Worm (Caenorhabditis elegans) whole organism, L1 larva: Measurements from ENCODE around the gene bus-4.

ENCODE experiments used
- C16A3.4 ChIP-seq: fragments of 150-350 bp; optimal IDR thresholded peaks from 2 replicates; lab custom pipeline; 2014; ENCODE audit warnings: missing biosample characterization, missing genetic modification characterization
- C34B4.2 ChIP-seq: sonication (generic microtip); optimal IDR thresholded peaks from 2 replicates; lab custom pipeline; 2017; ENCODE audit warnings: mild to moderate bottlenecking, missing genetic modification characterization, missing compliant biosample characterization
- Y116A8C.19 ChIP-seq: sonication (generic microtip); optimal IDR thresholded peaks from 2 replicates; lab custom pipeline; 2016; ENCODE audit warnings: missing compliant biosample characterization, missing genetic modification characterization, borderline replicate concordance
- aha-1 ChIP-seq: fragments of 150-350 bp; optimal IDR thresholded peaks from 2 replicates; lab custom pipeline; 2014; ENCODE audit warnings: missing biosample characterization, missing genetic modification characterization
- aly-2 ChIP-seq: fragments of 150-350 bp; optimal IDR thresholded peaks from 2 replicates; lab custom pipeline; 2014; ENCODE audit warnings: missing biosample characterization, missing genetic modification characterization
- ceh-63 ChIP-seq: fragments of 200-800 bp; sonication (Bioruptor generic); optimal IDR thresholded peaks from 2 replicates; lab custom pipeline; 2018; ENCODE audit warnings: mild to moderate bottlenecking, missing genetic modification characterization, missing compliant biosample characterization
- ceh-8 ChIP-seq: fragments of 200-800 bp; sonication (Bioruptor generic); optimal IDR thresholded peaks from 2 replicates; lab custom pipeline; 2018; ENCODE audit warnings: mild to moderate bottlenecking, missing genetic modification characterization, moderate library complexity, missing compliant biosample characterization
- ceh-82 ChIP-seq, 3 experiments: fragments of 150-350 bp in 1 of 3; sonication (generic microtip) in 2 of 3; optimal IDR thresholded peaks; 2 replicates each; lab custom pipeline; 2014 to 2017; ENCODE audit warnings: missing biosample characterization in 3 of 3, missing genetic modification characterization in 3 of 3
- ceh-88 ChIP-seq: fragments of 200-800 bp; sonication (Bioruptor generic); IDR thresholded peaks from 2 replicates; pipeline ENCODE4 v1.3.6; 2022; ENCODE audit warnings: missing genetic modification characterization, missing compliant biosample characterization
- ceh-90 ChIP-seq: sonication (generic microtip); optimal IDR thresholded peaks from 2 replicates; lab custom pipeline; 2016; ENCODE audit warnings: missing genetic modification characterization, missing compliant biosample characterization
- efl-1 ChIP-seq, 4 experiments: fragments of 150-350 bp; optimal IDR thresholded peaks in 3 of 4; peaks in 1 of 4; 1 replicate in 1 of 4; 2 replicates in 3 of 4; lab custom pipeline; 2014; ENCODE audit warnings: missing biosample characterization in 2 of 4, missing genetic modification characterization in 2 of 4, missing genetic modification reagents in 2 of 4
- egl-13 ChIP-seq: sonication (generic microtip); optimal IDR thresholded peaks from 2 replicates; lab custom pipeline; 2016; ENCODE audit warnings: missing genotype, missing genetic modification reagents, missing genetic modification characterization, missing compliant biosample characterization
- egl-27 ChIP-seq, 2 experiments: fragments of 150-350 bp in 1 of 2; sonication (generic microtip); optimal IDR thresholded peaks; 3 replicates each; lab custom pipeline; 2017 to 2018; ENCODE audit warnings: missing biosample characterization in 2 of 2, missing genetic modification characterization in 2 of 2, missing genetic modification reagents in 2 of 2
- ets-5 ChIP-seq: fragments of 200-800 bp; sonication (Bioruptor generic); IDR thresholded peaks from 2 replicates; pipeline ENCODE4 v1.3.6; 2022; ENCODE audit warnings: missing genetic modification characterization, missing compliant biosample characterization
- fos-1 ChIP-seq: fragments of 150-350 bp; optimal IDR thresholded peaks from 2 replicates; lab custom pipeline; 2014; ENCODE audit warnings: missing biosample characterization, missing genetic modification characterization
- hlh-4 ChIP-seq: sonication (generic microtip); optimal IDR thresholded peaks from 2 replicates; lab custom pipeline; 2016; ENCODE audit warnings: mild to moderate bottlenecking, missing genetic modification characterization, missing compliant biosample characterization
- hpl-2 ChIP-seq: fragments of 150-350 bp; optimal IDR thresholded peaks from 2 replicates; lab custom pipeline; 2014; ENCODE audit warnings: missing biosample characterization, missing genetic modification reagents, missing genetic modification characterization
- jun-1 ChIP-seq: fragments of 150-350 bp; optimal IDR thresholded peaks from 2 replicates; lab custom pipeline; 2014; ENCODE audit warnings: missing biosample characterization, missing genetic modification reagents, missing genetic modification characterization
- lin-14 ChIP-seq: fragments of 200-800 bp; sonication (Bioruptor generic); optimal IDR thresholded peaks from 2 replicates; lab custom pipeline; 2018; ENCODE audit warnings: mild to moderate bottlenecking, missing genetic modification characterization, moderate library complexity, missing compliant biosample characterization
- lin-35 ChIP-seq, 2 experiments: fragments of 150-350 bp; optimal IDR thresholded peaks; 2 replicates each; lab custom pipeline; 2014; ENCODE audit warnings: missing biosample characterization in 2 of 2, missing genetic modification characterization in 2 of 2, missing genetic modification reagents in 2 of 2
- mab-9 ChIP-seq: fragments of 200-800 bp; sonication (Bioruptor generic); IDR thresholded peaks from 2 replicates; pipeline ENCODE4 v1.3.6; 2022; ENCODE audit warnings: missing genetic modification reagents, missing genetic modification characterization, missing compliant biosample characterization
- mep-1 ChIP-seq: fragments of 150-350 bp; optimal IDR thresholded peaks from 2 replicates; lab custom pipeline; 2014; ENCODE audit warnings: missing biosample characterization, missing genetic modification characterization
- nhr-20 ChIP-seq: sonication (generic microtip); optimal IDR thresholded peaks from 2 replicates; lab custom pipeline; 2016; ENCODE audit warnings: mild to moderate bottlenecking, missing genetic modification characterization, missing compliant biosample characterization
- nhr-237 ChIP-seq: fragments of 150-350 bp; optimal IDR thresholded peaks from 2 replicates; lab custom pipeline; 2014; ENCODE audit warnings: missing biosample characterization, missing genetic modification characterization
- nhr-28 ChIP-seq: fragments of 150-350 bp; optimal IDR thresholded peaks from 2 replicates; lab custom pipeline; 2014; ENCODE audit warnings: missing biosample characterization, missing genetic modification characterization
- nhr-47 ChIP-seq: sonication (generic microtip); optimal IDR thresholded peaks from 2 replicates; lab custom pipeline; 2016; ENCODE audit warnings: mild to moderate bottlenecking, missing genetic modification characterization, moderate library complexity, missing compliant biosample characterization
- nhr-77 ChIP-seq: fragments of 150-350 bp; optimal IDR thresholded peaks from 2 replicates; lab custom pipeline; 2014; ENCODE audit warnings: missing biosample characterization, missing genetic modification characterization
- nhr-84 ChIP-seq: sonication (generic microtip); optimal IDR thresholded peaks from 2 replicates; lab custom pipeline; 2017; ENCODE audit warnings: missing biosample characterization, missing genetic modification characterization
- nhr-85 ChIP-seq: sonication (generic microtip); peaks from one replicate; lab custom pipeline; 2016; ENCODE audit warnings: missing genetic modification characterization, inconsistent platforms, missing compliant biosample characterization
- pag-3 ChIP-seq: sonication (generic microtip); optimal IDR thresholded peaks from 2 replicates; lab custom pipeline; 2017; ENCODE audit warnings: missing genetic modification characterization, mild to moderate bottlenecking, missing compliant biosample characterization, antibody characterized with exemption, borderline replicate concordance; ENCODE audit not compliant: insufficient read depth
- swsn-7 ChIP-seq: sonication (generic microtip); optimal IDR thresholded peaks from 2 replicates; lab custom pipeline; 2016; ENCODE audit warnings: missing genetic modification characterization, missing compliant biosample characterization
- tbx-2 ChIP-seq: sonication (generic microtip); optimal IDR thresholded peaks from 2 replicates; lab custom pipeline; 2016; ENCODE audit warnings: missing genetic modification characterization, missing compliant biosample characterization
- tlp-1 ChIP-seq: fragments of 150-350 bp; optimal IDR thresholded peaks from 2 replicates; lab custom pipeline; 2014; ENCODE audit warnings: missing biosample characterization, missing genetic modification characterization
- unc-86 ChIP-seq: sonication (generic microtip); optimal IDR thresholded peaks from 2 replicates; lab custom pipeline; 2016; ENCODE audit warnings: missing genetic modification characterization, missing compliant biosample characterization
- vab-15 ChIP-seq: sonication (generic microtip); optimal IDR thresholded peaks from 2 replicates; lab custom pipeline; 2017; ENCODE audit warnings: missing genotype, mild to moderate bottlenecking, missing genetic modification characterization, missing compliant biosample characterization
- xbp-1 ChIP-seq: sonication (generic microtip); optimal IDR thresholded peaks from 2 replicates; lab custom pipeline; 2016; ENCODE audit warnings: missing genetic modification characterization, missing compliant biosample characterization
- zag-1 ChIP-seq: fragments of 150-350 bp; optimal IDR thresholded peaks from 2 replicates; lab custom pipeline; 2014; ENCODE audit warnings: missing biosample characterization, missing genetic modification characterization
- zip-4 ChIP-seq: fragments of 200-800 bp; sonication (Bioruptor generic); optimal IDR thresholded peaks from 2 replicates; lab custom pipeline; 2018; ENCODE audit warnings: mild to moderate bottlenecking, missing genetic modification characterization, moderate library complexity, missing compliant biosample characterization
- ztf-11 ChIP-seq, 2 experiments: sonication (generic microtip); optimal IDR thresholded peaks; 2 replicates each; lab custom pipeline; 2016 to 2017; ENCODE audit warnings: missing genetic modification characterization in 2 of 2, missing biosample characterization in 1 of 2, missing compliant biosample characterization in 1 of 2
- ztf-4 ChIP-seq: fragments of 150-350 bp; optimal IDR thresholded peaks from 2 replicates; lab custom pipeline; 2014; ENCODE audit warnings: missing biosample characterization, missing genetic modification characterization

Gene bus-4

DNA sequence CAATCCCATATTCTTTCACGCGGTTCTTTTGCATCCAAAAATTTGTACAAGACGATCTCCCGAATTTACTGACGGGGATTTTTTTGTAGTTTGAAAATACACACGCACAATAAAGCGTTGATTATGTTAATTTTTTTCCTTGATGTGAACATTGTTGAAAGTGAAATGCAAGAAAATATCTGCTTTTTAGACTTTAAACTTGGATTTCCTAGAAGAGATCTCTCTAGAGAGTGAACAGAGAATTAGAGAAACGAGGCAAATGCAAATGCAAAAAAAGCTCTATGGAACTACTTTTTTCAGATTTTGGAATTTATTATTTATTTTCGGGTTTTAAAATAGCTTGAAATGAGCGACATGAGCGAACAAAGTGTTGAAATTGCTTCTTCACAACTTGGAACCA, 23.0 kb upstream of the bus-4 start, which contains the start of gene F29B9.1:
Gene F29B9.1 (plus strand): TSS at position 301 of the 400 bp plus-strand sequence.
- TF ChIP-seq ceh-90 (tag; lab: Kevin White, UChicago): no peak
- TF ChIP-seq ets-5: no peak
- no peak for TF ChIP-seq nhr-28 (tag; lab: Kevin White, UChicago)
- no peak for TF ChIP-seq unc-86 (tag; lab: Kevin White, UChicago)
- TF ChIP-seq jun-1 (tag; lab: Kevin White, UChicago): no peak
- TF ChIP-seq nhr-85 (tag; lab: Kevin White, UChicago): no peak
- TF ChIP-seq ztf-4: no peak
- no peak for TF ChIP-seq mep-1 (tag; lab: Kevin White, UChicago)
- TF ChIP-seq swsn-7 (tag; lab: Kevin White, UChicago): no peak
- TF ChIP-seq efl-1 (optimal IDR thresholded peaks at IDR 0.05; lab: Kevin White, UChicago): no peak
- TF ChIP-seq efl-1 (GFP tag; optimal IDR thresholded peaks at IDR 0.05 in 1 of 2; lab: Kevin White, UChicago): no peak
- TF ChIP-seq nhr-237 (tag; lab: Kevin White, UChicago): no peak
- TF ChIP-seq nhr-47 (tag; lab: Kevin White, UChicago): no peak
- no peak for TF ChIP-seq nhr-77 (tag; lab: Kevin White, UChicago)
- no peak for TF ChIP-seq tbx-2 (tag; lab: Kevin White, UChicago)
- no peak for TF ChIP-seq C16A3.4 (tag; lab: Kevin White, UChicago)
- no peak for TF ChIP-seq fos-1 (tag; lab: Kevin White, UChicago)
- TF ChIP-seq lin-35 (GFP tag; optimal IDR thresholded peaks at IDR 0.05; lab: Kevin White, UChicago): no peak
- no peak for TF ChIP-seq egl-27 (tag; optimal IDR thresholded peaks at IDR 0.05; lab: Kevin White, UChicago)
- TF ChIP-seq, all 84 proteins: peak for 0

DNA sequence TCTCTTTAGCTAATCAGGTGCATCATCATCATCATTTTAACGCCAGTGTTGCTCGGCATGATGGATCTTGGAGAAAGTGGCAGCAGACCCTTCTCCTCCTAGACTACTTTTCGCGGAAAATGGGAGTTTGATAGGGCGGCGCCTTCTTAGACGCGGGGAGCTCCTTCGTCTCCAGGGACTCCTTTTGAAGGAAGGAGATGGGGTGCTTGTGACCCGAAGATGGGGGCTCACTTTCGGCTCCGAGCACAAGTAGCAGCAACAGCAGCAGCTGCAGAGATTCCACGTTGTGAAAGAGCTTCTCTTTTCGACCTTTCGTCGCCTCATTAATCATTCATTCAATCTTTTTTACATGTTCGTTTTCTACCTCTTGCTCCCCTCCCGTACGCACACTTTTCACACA, 20.7 kb upstream of the bus-4 start:
- peak; percentile 46 for TF ChIP-seq lin-14
- no peak for TF ChIP-seq vab-15 (tag; lab: Kevin White, UChicago)
- peak; percentile 63 for TF ChIP-seq mab-9 (GFP tag; lab: Robert Waterston, UW)
- TF ChIP-seq ceh-82 (tag; optimal IDR thresholded peaks at IDR 0.05; lab: Kevin White, UChicago): peak in 1 of 3 experiments; percentile 2

DNA sequence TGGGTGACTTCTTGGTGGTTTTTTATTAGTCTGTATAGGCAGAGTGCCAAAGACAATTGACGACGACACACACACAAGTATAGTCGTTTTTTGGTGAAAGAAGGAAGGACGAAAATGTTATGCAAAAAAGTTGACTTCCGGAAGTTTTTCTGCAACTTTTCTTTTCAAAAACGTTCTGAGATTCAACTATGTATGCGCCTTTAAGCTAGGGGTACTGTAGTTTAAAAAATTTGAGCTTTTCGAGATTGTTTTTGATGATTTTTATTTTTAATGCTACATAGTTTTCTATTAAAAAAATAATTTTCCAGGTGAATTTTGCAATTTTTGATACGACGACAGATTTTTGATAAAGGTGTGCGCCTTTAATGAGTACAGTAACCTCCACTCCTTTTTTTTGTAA, 20.2 kb upstream of the bus-4 start:
- TF ChIP-seq nhr-20 (tag; lab: Kevin White, UChicago) (no peak), nhr-237 (tag; lab: Kevin White, UChicago) (no peak), tlp-1 (no peak), lin-14 (no peak), Y116A8C.19 (tag; lab: Kevin White, UChicago) (no peak), egl-13 (no peak), nhr-47 (tag; lab: Kevin White, UChicago) (no peak), ceh-8 (GFP tag; lab: Kevin White, UChicago) (no peak), C34B4.2 (no peak)

DNA sequence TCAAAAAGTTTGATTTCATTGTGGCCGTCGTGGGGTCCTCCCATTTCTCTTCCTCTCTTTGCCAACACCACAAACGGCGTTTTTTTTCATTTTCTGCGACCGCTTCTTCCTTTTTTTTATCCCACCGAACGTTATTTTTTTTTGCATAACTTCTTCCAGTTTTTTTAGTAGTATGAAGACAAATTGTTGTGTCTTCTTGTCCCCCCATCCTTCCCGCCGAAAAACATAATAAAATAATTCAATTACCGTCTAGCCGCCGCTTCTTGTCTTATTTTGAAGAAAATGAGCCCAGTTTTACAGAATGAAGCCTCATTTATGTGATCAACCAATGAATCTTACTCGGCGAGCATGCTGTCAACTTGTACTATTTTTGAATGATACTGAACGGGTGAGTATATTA, 18.8 kb upstream of the bus-4 start, which contains the start of gene F29B9.12:
Gene F29B9.12 (plus strand): TSS at position 301 of the 400 bp plus-strand sequence.
- no peak for TF ChIP-seq pag-3
- no peak for TF ChIP-seq hlh-4 (tag; lab: Kevin White, UChicago)
- no peak for TF ChIP-seq aly-2 (tag; lab: Kevin White, UChicago)
- no peak for TF ChIP-seq ztf-11 (tag; optimal IDR thresholded peaks at IDR 0.05; lab: Kevin White, UChicago)
- no peak for TF ChIP-seq nhr-84 (tag; lab: Kevin White, UChicago)
- TF ChIP-seq swsn-7 (tag; lab: Kevin White, UChicago): no peak
- no peak for TF ChIP-seq ceh-88 (GFP tag; lab: Robert Waterston, UW)
- TF ChIP-seq zag-1 (tag; lab: Kevin White, UChicago): no peak
- TF ChIP-seq ceh-63: no peak
- no peak for TF ChIP-seq xbp-1 (tag; lab: Kevin White, UChicago)
- TF ChIP-seq zip-4: no peak
- TF ChIP-seq tlp-1: no peak
- no peak for TF ChIP-seq ets-5
- no peak for TF ChIP-seq aha-1 (tag; lab: Kevin White, UChicago)
- TF ChIP-seq egl-13: no peak
- TF ChIP-seq efl-1 (optimal IDR thresholded peaks at IDR 0.05; lab: Kevin White, UChicago): no peak
- no peak for TF ChIP-seq efl-1 (GFP tag; optimal IDR thresholded peaks at IDR 0.05 in 1 of 2; lab: Kevin White, UChicago)
- TF ChIP-seq mep-1 (tag; lab: Kevin White, UChicago): no peak
- no peak for TF ChIP-seq hpl-2
